Worm (Caenorhabditis elegans): ENCODE results near the gene str-48.

DNA sequence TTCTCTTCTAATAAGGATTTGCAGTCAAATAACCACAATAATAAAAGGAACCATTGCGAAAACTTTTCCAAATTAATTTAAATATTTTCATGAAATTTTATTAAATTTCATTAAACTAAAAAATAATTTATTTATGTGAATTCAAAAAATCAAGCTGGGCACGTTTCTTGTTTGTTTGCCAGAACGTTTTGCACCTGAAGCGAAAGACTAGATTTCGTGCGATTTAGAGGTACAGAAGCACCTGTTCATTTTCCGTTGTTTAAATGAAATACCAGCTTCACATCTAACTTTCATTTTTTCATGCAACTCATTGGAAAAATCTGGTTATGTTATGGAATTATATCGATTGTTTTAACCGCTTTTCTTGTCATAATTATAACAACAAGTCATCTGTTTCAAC lies 49.7 kb upstream of the str-48 start, which contains the start of gene srg-48:
- TF ChIP-seq pqm-1 (tag; optimal IDR thresholded peaks at IDR 0.05) (no peak), unc-42 (tag; optimal IDR thresholded peaks at IDR 0.05) (no peak), ama-1 (optimal IDR thresholded peaks at IDR 0.05) (no peak), sox-2 (GFP tag; IDR thresholded peaks at IDR 0.05) (no peak), ceh-9 (tag; optimal IDR thresholded peaks at IDR 0.05) (no peak)
